Fruit fly (Drosophila melanogaster) whole organism, embryonic: ENCODE data around the gene CG12659.

Experiments used
- Bgb ChIP-seq: fragments of 200-800 bp; sonication (Bioruptor generic); IDR thresholded peaks from 2 replicates; pipeline ENCODE4 v1.3.6; 2022; ENCODE audit warnings: missing biosample characterization, missing genetic modification characterization; ENCODE audit not compliant: partially characterized antibody
- C15 ChIP-seq: fragments of 200-800 bp; sonication (Bioruptor generic); IDR thresholded peaks from 3 replicates; pipeline ENCODE4 v1.3.6; 2022; ENCODE audit warnings: missing biosample characterization, missing genetic modification characterization
- CG1024 ChIP-seq: fragments of 200-800 bp; sonication (Bioruptor generic); IDR thresholded peaks from 2 replicates; pipeline ENCODE4 v1.3.6; 2022; ENCODE audit warnings: missing biosample characterization, missing genetic modification characterization
- CG12391 ChIP-seq: fragments of 200-800 bp; sonication (Bioruptor generic); optimal IDR thresholded peaks from 3 replicates; lab custom pipeline; 2018; ENCODE audit warnings: missing biosample characterization, mild to moderate bottlenecking, missing genetic modification characterization, moderate library complexity
- CG15514 ChIP-seq: fragments of 200-800 bp; sonication (Bioruptor generic); optimal IDR thresholded peaks from 3 replicates; lab custom pipeline; 2017; ENCODE audit warnings: missing biosample characterization, missing genetic modification characterization, mild to moderate bottlenecking, moderate library complexity, missing genetic modification reagents
- CG15696 ChIP-seq: fragments of 200-800 bp; sonication (Bioruptor generic); optimal IDR thresholded peaks from 2 replicates; lab custom pipeline; 2019; ENCODE audit warnings: missing biosample characterization, mild to moderate bottlenecking, missing genetic modification characterization, moderate library complexity
- CG17385 ChIP-seq: fragments of 200-800 bp; sonication (Bioruptor generic); optimal IDR thresholded peaks from 3 replicates; lab custom pipeline; 2018; ENCODE audit warnings: missing biosample characterization, mild to moderate bottlenecking, missing genetic modification characterization
- CG18011 ChIP-seq: fragments of 200-800 bp; sonication (Bioruptor generic); optimal IDR thresholded peaks from 2 replicates; lab custom pipeline; 2017; ENCODE audit warnings: missing biosample characterization, missing genetic modification characterization, mild to moderate bottlenecking, moderate library complexity, missing genotype
- CG2129 ChIP-seq: fragments of 200-800 bp; sonication (Bioruptor generic); IDR thresholded peaks from 2 replicates; pipeline ENCODE4 v1.3.6; 2022; ENCODE audit warnings: missing biosample characterization, missing genetic modification characterization; ENCODE audit not compliant: partially characterized antibody
- CG2199 ChIP-seq: fragments of 200-800 bp; sonication (Bioruptor generic); IDR thresholded peaks from 3 replicates; pipeline ENCODE4 v1.3.6; 2022; ENCODE audit warnings: missing biosample characterization, missing genetic modification characterization
- CG30020 ChIP-seq: fragments of 200-800 bp; optimal IDR thresholded peaks from 2 replicates; lab custom pipeline; 2019; ENCODE audit warnings: missing biosample characterization, mild to moderate bottlenecking, missing genetic modification characterization, moderate library complexity
- CG3065 ChIP-seq: fragments of 200-800 bp; sonication (Bioruptor generic); optimal IDR thresholded peaks from 2 replicates; lab custom pipeline; 2016; ENCODE audit warnings: missing biosample characterization, missing genetic modification characterization
- CG33557 ChIP-seq: fragments of 200-800 bp; sonication (Bioruptor generic); optimal IDR thresholded peaks from 2 replicates; lab custom pipeline; 2019; ENCODE audit warnings: missing biosample characterization, mild to moderate bottlenecking, missing genetic modification characterization, moderate library complexity
- CG34224 ChIP-seq: fragments of 200-800 bp; sonication (Bioruptor generic); IDR thresholded peaks from 3 replicates; pipeline ENCODE4 v1.3.6; 2022; ENCODE audit warnings: missing biosample characterization, missing genetic modification characterization; ENCODE audit not compliant: partially characterized antibody
- CG4360 ChIP-seq: fragments of 200-800 bp; sonication (Bioruptor generic); IDR thresholded peaks from 2 replicates; pipeline ENCODE4 v1.3.6; 2022; ENCODE audit warnings: missing biosample characterization, missing genetic modification characterization
- CG4617 ChIP-seq: fragments of 200-800 bp; sonication (Bioruptor generic); optimal IDR thresholded peaks from 3 replicates; lab custom pipeline; 2016; ENCODE audit warnings: missing biosample characterization, missing genetic modification characterization, borderline replicate concordance
- CG4820 ChIP-seq: fragments of 200-800 bp; sonication (Bioruptor generic); optimal IDR thresholded peaks from 3 replicates; lab custom pipeline; 2016; ENCODE audit warnings: missing biosample characterization, missing genetic modification characterization
- CG7271 ChIP-seq: fragments of 200-800 bp; sonication (Bioruptor generic); optimal IDR thresholded peaks from 2 replicates; lab custom pipeline; 2018; ENCODE audit warnings: missing biosample characterization, mild to moderate bottlenecking, missing genetic modification characterization, moderate library complexity
- CG7786 ChIP-seq: fragments of 200-800 bp; sonication (Bioruptor generic); optimal IDR thresholded peaks from 2 replicates; lab custom pipeline; 2016; ENCODE audit warnings: missing biosample characterization, missing genetic modification characterization
- CG7928 ChIP-seq: fragments of 200-800 bp; sonication (Bioruptor generic); optimal IDR thresholded peaks from 2 replicates; lab custom pipeline; 2017; ENCODE audit warnings: missing biosample characterization, mild to moderate bottlenecking, missing genetic modification characterization
- CG7987 ChIP-seq: fragments of 200-800 bp; sonication (Bioruptor generic); optimal IDR thresholded peaks from 2 replicates; lab custom pipeline; 2018; ENCODE audit warnings: missing biosample characterization, mild to moderate bottlenecking, missing genetic modification characterization, moderate library complexity
- CG8359 ChIP-seq: fragments of 200-800 bp; sonication (Bioruptor generic); optimal IDR thresholded peaks from 2 replicates; lab custom pipeline; 2017; ENCODE audit warnings: missing biosample characterization, mild to moderate bottlenecking, missing genetic modification characterization, borderline replicate concordance
- CG8765 ChIP-seq: fragments of 200-800 bp; sonication (Bioruptor generic); IDR thresholded peaks from 2 replicates; pipeline ENCODE4 v1.3.6; 2022; ENCODE audit warnings: missing biosample characterization, missing genetic modification characterization
- CG8944 ChIP-seq: fragments of 200-800 bp; sonication (Bioruptor generic); optimal IDR thresholded peaks from 3 replicates; lab custom pipeline; 2016; ENCODE audit warnings: missing biosample characterization, missing genetic modification characterization
- CG9797 ChIP-seq: fragments of 200-800 bp; sonication (Bioruptor generic); optimal IDR thresholded peaks from 3 replicates; lab custom pipeline; 2018; ENCODE audit warnings: missing biosample characterization, mild to moderate bottlenecking, missing genetic modification characterization
- CG9876 ChIP-seq: fragments of 200-800 bp; sonication (Bioruptor generic); optimal IDR thresholded peaks from 2 replicates; lab custom pipeline; 2016; ENCODE audit warnings: missing biosample characterization, missing genetic modification characterization
- Ets65A ChIP-seq: fragments of 200-800 bp; sonication (Bioruptor generic); peaks from one replicate; lab custom pipeline; 2016; ENCODE audit warnings: missing biosample characterization, missing genetic modification characterization
- Gsc ChIP-seq: fragments of 200-800 bp; sonication (Bioruptor generic); IDR thresholded peaks from 2 replicates; pipeline ENCODE4 v1.3.6; 2022; ENCODE audit warnings: missing biosample characterization, missing genetic modification characterization
- Hey ChIP-seq: fragments of 200-800 bp; sonication (Bioruptor generic); optimal IDR thresholded peaks from 3 replicates; lab custom pipeline; 2018; ENCODE audit warnings: missing biosample characterization, mild to moderate bottlenecking, missing genetic modification characterization
- HmgD ChIP-seq: fragments of 200-800 bp; sonication (Bioruptor generic); optimal IDR thresholded peaks from 3 replicates; lab custom pipeline; 2016; ENCODE audit warnings: missing biosample characterization, missing genetic modification characterization
- Hmx ChIP-seq: fragments of 200-800 bp; sonication (Bioruptor generic); optimal IDR thresholded peaks from 2 replicates; lab custom pipeline; 2016; ENCODE audit warnings: missing biosample characterization, missing genetic modification characterization
- Hr39 ChIP-seq: fragments of >200 bp; optimal IDR thresholded peaks from 2 replicates; lab custom pipeline; 2017
- Med ChIP-seq: fragments of 200-800 bp; sonication (Bioruptor generic); peaks from one replicate; lab custom pipeline; 2016; ENCODE audit warnings: missing biosample characterization, missing genetic modification characterization, mild to moderate bottlenecking, inconsistent platforms, moderate library complexity
- Nf-YB ChIP-seq: fragments of 200-800 bp; sonication (Bioruptor generic); optimal IDR thresholded peaks from 3 replicates; lab custom pipeline; 2019; ENCODE audit warnings: missing biosample characterization, mild to moderate bottlenecking, missing genetic modification characterization, moderate library complexity
- Nf-YC ChIP-seq: fragments of 200-800 bp; optimal IDR thresholded peaks from 3 replicates; lab custom pipeline; 2019; ENCODE audit warnings: missing biosample characterization, mild to moderate bottlenecking, missing genetic modification characterization, moderate library complexity
- NfI ChIP-seq: fragments of 200-800 bp; sonication (Bioruptor generic); optimal IDR thresholded peaks from 3 replicates; lab custom pipeline; 2018; ENCODE audit warnings: missing biosample characterization, mild to moderate bottlenecking, missing genetic modification characterization, moderate library complexity
- cato ChIP-seq: fragments of 200-800 bp; sonication (Bioruptor generic); optimal IDR thresholded peaks from 2 replicates; lab custom pipeline; 2016; ENCODE audit warnings: missing biosample characterization, missing genetic modification characterization, borderline replicate concordance
- crol ChIP-seq: fragments of 200-800 bp; sonication (Bioruptor generic); IDR thresholded peaks from 2 replicates; pipeline ENCODE4 v1.3.6; 2022; ENCODE audit warnings: missing biosample characterization, missing genetic modification characterization
- disco-r ChIP-seq: fragments of 200-800 bp; sonication (Bioruptor generic); optimal IDR thresholded peaks from 2 replicates; lab custom pipeline; 2016; ENCODE audit warnings: missing biosample characterization, missing genetic modification characterization
- ems ChIP-seq: fragments of 200-800 bp; sonication (Bioruptor generic); optimal IDR thresholded peaks from 3 replicates; lab custom pipeline; 2016; ENCODE audit warnings: missing biosample characterization, missing genetic modification characterization
- ewg ChIP-seq: fragments of 200-800 bp; sonication (Bioruptor generic); optimal IDR thresholded peaks from 3 replicates; lab custom pipeline; 2017; ENCODE audit warnings: mild to moderate bottlenecking, missing biosample characterization, missing genetic modification reagents, missing genetic modification characterization
- fu2 ChIP-seq: fragments of 200-800 bp; sonication (Bioruptor generic); optimal IDR thresholded peaks from 2 replicates; lab custom pipeline; 2016; ENCODE audit warnings: missing biosample characterization, missing genetic modification characterization
- mam ChIP-seq: fragments of 200-800 bp; sonication (Bioruptor generic); optimal IDR thresholded peaks from 3 replicates; lab custom pipeline; 2016; ENCODE audit warnings: missing biosample characterization, missing genetic modification characterization
- nerfin-2 ChIP-seq: fragments of 200-800 bp; sonication (Bioruptor generic); IDR thresholded peaks from 2 replicates; pipeline ENCODE4 v1.3.6; 2022; ENCODE audit warnings: missing biosample characterization, missing genetic modification characterization; ENCODE audit not compliant: partially characterized antibody
- nmo ChIP-seq: fragments of 200-800 bp; sonication (Bioruptor generic); optimal IDR thresholded peaks from 2 replicates; lab custom pipeline; 2018; ENCODE audit warnings: missing biosample characterization, mild to moderate bottlenecking, missing genetic modification characterization, moderate library complexity
- oc ChIP-seq: fragments of 200-800 bp; sonication (Bioruptor generic); optimal IDR thresholded peaks from 2 replicates; lab custom pipeline; 2018; ENCODE audit warnings: missing biosample characterization, mild to moderate bottlenecking, missing genetic modification characterization, moderate library complexity
- odd ChIP-seq: fragments of 200-800 bp; sonication (Bioruptor generic); optimal IDR thresholded peaks from 2 replicates; lab custom pipeline; 2017; ENCODE audit warnings: missing biosample characterization, mild to moderate bottlenecking, missing genetic modification characterization
- pros ChIP-seq: fragments of 200-800 bp; sonication (Bioruptor generic); optimal IDR thresholded peaks from 3 replicates; lab custom pipeline; 2019; ENCODE audit warnings: missing biosample characterization, mild to moderate bottlenecking, missing genetic modification characterization, moderate library complexity
- slp2 ChIP-seq: fragments of 200-800 bp; sonication (Bioruptor generic); optimal IDR thresholded peaks from 2 replicates; lab custom pipeline; 2016; ENCODE audit warnings: missing biosample characterization, missing genetic modification characterization
- trem ChIP-seq: fragments of 200-800 bp; optimal IDR thresholded peaks from 3 replicates; lab custom pipeline; 2019; ENCODE audit warnings: missing biosample characterization, mild to moderate bottlenecking, missing genetic modification characterization, moderate library complexity
- tup ChIP-seq: fragments of 200-800 bp; sonication (Bioruptor generic); optimal IDR thresholded peaks from 2 replicates; lab custom pipeline; 2016; ENCODE audit warnings: missing biosample characterization, mild to moderate bottlenecking, missing genetic modification characterization, moderate library complexity
- wdn ChIP-seq: fragments of 200-800 bp; sonication (Bioruptor generic); IDR thresholded peaks from 2 replicates; pipeline ENCODE4 v1.3.6; 2022; ENCODE audit warnings: missing biosample characterization, missing genetic modification characterization

The CG12659 gene

DNA sequence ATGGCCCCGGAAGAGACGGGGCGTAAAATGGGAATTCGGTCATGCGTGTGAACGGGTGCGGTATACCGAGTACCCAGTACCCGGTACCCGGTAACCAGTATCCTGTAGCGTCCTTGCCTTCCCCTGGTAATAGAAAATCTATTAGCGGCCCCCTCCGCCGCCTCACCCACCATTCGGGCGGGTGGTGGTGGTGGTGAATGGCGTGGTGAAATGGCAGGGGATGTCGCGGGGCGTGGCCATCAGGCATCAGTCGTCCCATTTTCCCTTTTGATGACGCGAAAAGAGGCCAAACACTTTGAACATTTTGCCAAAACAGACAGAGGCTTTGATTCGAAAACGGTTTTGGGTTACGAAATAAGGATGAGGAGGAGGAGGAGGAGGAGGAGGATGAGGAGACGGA, 16.4 kb upstream of the CG12659 start:
- TF ChIP-seq trem (no peak), odd (GFP tag; lab: Kevin White, UChicago) (no peak), CG8359 (GFP tag; lab: Kevin White, UChicago) (no peak), CG7786 (GFP tag; lab: Kevin White, UChicago) (no peak), CG18011 (no peak), CG15696 (tag; lab: Kevin White, UChicago) (no peak), Hr39 (lab: Kevin White, UChicago) (peak; percentile 59), Ets65A (GFP tag; lab: Kevin White, UChicago) (peak; percentile 42), ems (GFP tag; lab: Kevin White, UChicago) (no peak), fu2 (no peak), CG33557 (no peak), cato (no peak), pros (GFP tag; lab: Kevin White, UChicago) (peak; percentile 12), CG15514 (no peak), CG2199 (GFP tag; lab: Robert Waterston, UW) (no peak), CG4617 (no peak), CG8765 (GFP tag; lab: Robert Waterston, UW) (no peak), Bgb (GFP tag; lab: Robert Waterston, UW) (no peak), disco-r (GFP tag; lab: Kevin White, UChicago) (no peak), Hmx (GFP tag; lab: Kevin White, UChicago) (no peak), crol (GFP tag; lab: Robert Waterston, UW) (peak; percentile 33; the same call in 1 of the 2 replicates), Nf-YC (tag; lab: Kevin White, UChicago) (peak; percentile 73), CG7928 (GFP tag; lab: Kevin White, UChicago) (no peak), Med (GFP tag; lab: Kevin White, UChicago) (no peak), Hey (peak; percentile 32), tup (GFP tag; lab: Kevin White, UChicago) (no peak), CG17385 (GFP tag; lab: Kevin White, UChicago) (no peak), CG7987 (GFP tag; lab: Kevin White, UChicago) (no peak), ewg (GFP tag; lab: Kevin White, UChicago) (no peak), Gsc (GFP tag; lab: Robert Waterston, UW) (no peak), oc (tag; lab: Kevin White, UChicago) (peak; percentile 59), CG8944 (GFP tag; lab: Kevin White, UChicago) (no peak), CG9797 (GFP tag; lab: Kevin White, UChicago) (no peak), nerfin-2 (GFP tag; lab: Robert Waterston, UW) (no peak), CG1024 (GFP tag; lab: Robert Waterston, UW) (no peak), Nf-YB (GFP tag; lab: Kevin White, UChicago) (peak; percentile 63)

DNA sequence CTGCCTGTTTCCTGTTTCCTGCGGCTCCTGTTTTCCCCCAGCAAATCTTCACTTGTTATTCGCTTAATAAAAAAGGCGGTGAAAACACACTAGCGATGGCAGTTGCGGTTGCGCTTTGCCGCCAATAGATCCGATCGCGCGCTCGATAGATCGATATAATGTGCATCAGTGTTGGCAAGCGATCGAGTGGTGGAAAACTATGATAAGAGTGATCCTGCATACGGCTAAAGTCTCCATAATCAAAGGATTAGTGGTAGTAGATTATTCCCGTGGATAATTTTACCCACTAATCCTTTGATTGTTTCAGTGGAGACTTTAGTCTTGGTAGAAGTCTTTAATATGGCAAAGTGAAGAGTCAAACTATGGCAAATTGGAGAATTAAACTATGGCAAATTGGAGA, 14.7 kb upstream of the CG12659 start, which contains the start of gene Caf1-180:
Gene Caf1-180, minus strand, starts transcription at position 99 of the 400 bp plus-strand sequence.
- peak; percentile 15 for TF ChIP-seq NfI (GFP tag; lab: Kevin White, UChicago)
- peak; percentile 2 for TF ChIP-seq CG30020 (tag; lab: Kevin White, UChicago)
- TF ChIP-seq CG9876: peak; percentile 18
- TF ChIP-seq nmo (GFP tag; lab: Kevin White, UChicago): peak; percentile 42
- TF ChIP-seq CG4820 (GFP tag; lab: Kevin White, UChicago): peak; percentile 4
- TF ChIP-seq slp2: no peak
- peak; percentile 43 for TF ChIP-seq mam
- peak; percentile 50; the same call in 1 of the 2 replicates for TF ChIP-seq CG2129 (GFP tag; lab: Robert Waterston, UW)
- no peak for TF ChIP-seq C15 (GFP tag; lab: Robert Waterston, UW)
- TF ChIP-seq wdn (GFP tag; lab: Robert Waterston, UW): no peak
- TF ChIP-seq CG7271: no peak
- TF ChIP-seq CG34224 (GFP tag; lab: Robert Waterston, UW): peak; percentile 73
- TF ChIP-seq CG4360 (GFP tag; lab: Robert Waterston, UW): no peak
- no peak for TF ChIP-seq CG3065 (GFP tag; lab: Kevin White, UChicago)
- peak; percentile 15 for TF ChIP-seq Nf-YB (GFP tag; lab: Kevin White, UChicago)
- peak; percentile 56 for TF ChIP-seq HmgD (GFP tag; lab: Kevin White, UChicago)
- TF ChIP-seq CG12391 (tag; lab: Kevin White, UChicago): no peak
- no peak for TF ChIP-seq nerfin-2 (GFP tag; lab: Robert Waterston, UW)
